Worm (Caenorhabditis elegans) whole organism, young adult: ENCODE data around the gene T26C5.5.

ENCODE experiments used
- B0019.2 ChIP-seq: fragments of 200-800 bp; sonication (Bioruptor generic); conservative IDR thresholded peaks from 2 replicates; pipeline ENCODE4 v1.3.6; 2022; ENCODE audit warnings: missing genetic modification reagents, missing genetic modification characterization, missing compliant biosample characterization
- B0261.1 ChIP-seq: sonication (generic microtip); optimal IDR thresholded peaks from 2 replicates; lab custom pipeline; 2016; ENCODE audit warnings: mild to moderate bottlenecking, missing genetic modification characterization, moderate library complexity, missing compliant biosample characterization
- D2030.7 ChIP-seq: fragments of 200-800 bp; sonication (Bioruptor generic); IDR thresholded peaks from 2 replicates; pipeline ENCODE4 v1.3.6; 2022; ENCODE audit warnings: missing genetic modification reagents, missing genetic modification characterization, missing compliant biosample characterization
- F33H1.4 ChIP-seq: fragments of 200-800 bp; sonication (Bioruptor generic); IDR thresholded peaks from 2 replicates; pipeline ENCODE4 v1.3.6; 2022; ENCODE audit warnings: missing genetic modification reagents, missing genetic modification characterization, missing compliant biosample characterization
- F49E8.2 ChIP-seq: sonication (generic microtip); optimal IDR thresholded peaks from 3 replicates; lab custom pipeline; 2017; ENCODE audit warnings: missing genetic modification characterization, mild to moderate bottlenecking, missing compliant biosample characterization, antibody characterized with exemption, moderate library complexity; ENCODE audit not compliant: insufficient read depth
- F55B11.4 ChIP-seq: sonication (generic microtip); optimal IDR thresholded peaks from 2 replicates; lab custom pipeline; 2016; ENCODE audit warnings: missing compliant biosample characterization, missing genetic modification characterization, borderline replicate concordance; ENCODE audit not compliant: insufficient read depth
- F57A8.1 ChIP-seq: fragments of 200-800 bp; sonication (Bioruptor generic); optimal IDR thresholded peaks from 2 replicates; lab custom pipeline; 2018; ENCODE audit warnings: mild to moderate bottlenecking, missing genetic modification characterization, moderate library complexity, missing compliant biosample characterization
- K12H6.12 ChIP-seq: fragments of 200-800 bp; sonication (Bioruptor generic); optimal IDR thresholded peaks from 2 replicates; lab custom pipeline; 2018; ENCODE audit warnings: mild to moderate bottlenecking, missing genetic modification characterization, missing compliant biosample characterization
- Y56A3A.18 ChIP-seq: fragments of 200-800 bp; sonication (Bioruptor generic); IDR thresholded peaks from 2 replicates; pipeline ENCODE4 v1.3.6; 2022; ENCODE audit warnings: missing genetic modification reagents, missing genetic modification characterization, missing compliant biosample characterization
- akir-1 ChIP-seq: fragments of 200-800 bp; sonication (Bioruptor generic); optimal IDR thresholded peaks from 2 replicates; lab custom pipeline; 2018; ENCODE audit warnings: mild to moderate bottlenecking, missing genetic modification characterization, moderate library complexity, missing compliant biosample characterization
- bed-1 ChIP-seq: fragments of 200-800 bp; sonication (Bioruptor generic); IDR thresholded peaks from 2 replicates; pipeline ENCODE4 v1.3.6; 2022; ENCODE audit warnings: missing genetic modification reagents, missing genetic modification characterization, missing compliant biosample characterization
- ceh-27 ChIP-seq: fragments of 200-800 bp; sonication (Bioruptor generic); optimal IDR thresholded peaks from 2 replicates; lab custom pipeline; 2018; ENCODE audit warnings: mild to moderate bottlenecking, missing genetic modification characterization, moderate library complexity, missing compliant biosample characterization
- ceh-91 ChIP-seq: fragments of 200-800 bp; sonication (Bioruptor generic); IDR thresholded peaks from 2 replicates; pipeline ENCODE4 v1.3.6; 2022; ENCODE audit warnings: missing genetic modification reagents, missing genetic modification characterization, missing compliant biosample characterization
- die-1 ChIP-seq: sonication (generic microtip); optimal IDR thresholded peaks from 2 replicates; lab custom pipeline; 2016; ENCODE audit warnings: missing genotype, mild to moderate bottlenecking, missing genetic modification characterization, missing compliant biosample characterization
- dpff-1 ChIP-seq: sonication (generic microtip); optimal IDR thresholded peaks from 2 replicates; lab custom pipeline; 2017; ENCODE audit warnings: mild to moderate bottlenecking, missing genetic modification characterization, missing compliant biosample characterization
- dpl-1 ChIP-seq: fragments of 150-350 bp; optimal IDR thresholded peaks from 2 replicates; lab custom pipeline; 2014; ENCODE audit warnings: missing biosample characterization, missing genetic modification reagents, missing genetic modification characterization
- egl-44 ChIP-seq: fragments of 200-800 bp; sonication (Bioruptor generic); IDR thresholded peaks from 2 replicates; pipeline ENCODE4 v1.3.6; 2022; ENCODE audit warnings: missing genetic modification reagents, missing genetic modification characterization, missing compliant biosample characterization
- ets-4 ChIP-seq: fragments of 200-800 bp; sonication (Bioruptor generic); optimal IDR thresholded peaks from 2 replicates; lab custom pipeline; 2018; ENCODE audit warnings: mild to moderate bottlenecking, missing genetic modification characterization, missing compliant biosample characterization
- him-1 ChIP-seq: sonication (generic microtip); optimal IDR thresholded peaks from 2 replicates; lab custom pipeline; 2016; ENCODE audit warnings: missing genotype, missing genetic modification reagents, missing genetic modification characterization, missing compliant biosample characterization
- hlh-12 ChIP-seq: sonication (generic microtip); optimal IDR thresholded peaks from 2 replicates; lab custom pipeline; 2016; ENCODE audit warnings: missing genetic modification characterization, missing compliant biosample characterization
- hmg-1.2 ChIP-seq: fragments of 200-800 bp; sonication (Bioruptor generic); IDR thresholded peaks from 2 replicates; pipeline ENCODE4 v1.3.6; 2022; ENCODE audit warnings: missing genetic modification reagents, missing genetic modification characterization, missing compliant biosample characterization
- lir-1 ChIP-seq: fragments of 200-800 bp; sonication (Bioruptor generic); conservative IDR thresholded peaks from 2 replicates; pipeline ENCODE4 v1.3.6; 2022; ENCODE audit warnings: missing genetic modification reagents, missing genetic modification characterization, missing compliant biosample characterization
- madf-3 ChIP-seq: fragments of 200-800 bp; sonication (Bioruptor generic); IDR thresholded peaks from 2 replicates; pipeline ENCODE4 v1.3.6; 2022; ENCODE audit warnings: missing genetic modification reagents, missing genetic modification characterization, missing compliant biosample characterization
- madf-8 ChIP-seq: fragments of 200-800 bp; sonication (Bioruptor generic); conservative IDR thresholded peaks from 2 replicates; pipeline ENCODE4 v1.3.6; 2022; ENCODE audit warnings: missing genetic modification reagents, missing genetic modification characterization, missing compliant biosample characterization
- nhr-90 ChIP-seq: sonication (generic microtip); optimal IDR thresholded peaks from 2 replicates; lab custom pipeline; 2016; ENCODE audit warnings: missing genotype, mild to moderate bottlenecking, missing genetic modification characterization, missing compliant biosample characterization
- pha-4 ChIP-seq: fragments of 150-350 bp; sonication (generic microtip); optimal IDR thresholded peaks from 2 replicates; lab custom pipeline; 2014; ENCODE audit warnings: missing biosample characterization, missing genetic modification reagents, missing genetic modification characterization
- rec-8 ChIP-seq, 2 experiments: sonication (generic microtip); optimal IDR thresholded peaks; 2 replicates each; lab custom pipeline; 2016; ENCODE audit warnings: mild to moderate bottlenecking in 2 of 2, missing genetic modification characterization in 2 of 2, missing genetic modification reagents in 2 of 2, missing genotype in 2 of 2, missing biosample characterization in 1 of 2, missing compliant biosample characterization in 1 of 2, moderate library complexity in 1 of 2
- snpc-3.4 ChIP-seq: sonication (generic microtip); optimal IDR thresholded peaks from 2 replicates; lab custom pipeline; 2017; ENCODE audit warnings: missing genetic modification characterization, mild to moderate bottlenecking, missing compliant biosample characterization, antibody characterized with exemption, moderate library complexity, missing genotype, missing genetic modification reagents
- somi-1 ChIP-seq: fragments of 200-800 bp; sonication (Bioruptor generic); optimal IDR thresholded peaks from 2 replicates; lab custom pipeline; 2018; ENCODE audit warnings: mild to moderate bottlenecking, missing genetic modification characterization, missing compliant biosample characterization
- tbx-9 ChIP-seq: sonication (generic microtip); optimal IDR thresholded peaks from 2 replicates; lab custom pipeline; 2016; ENCODE audit warnings: borderline replicate concordance, missing genetic modification characterization, inconsistent platforms, missing compliant biosample characterization
- zfh-2 ChIP-seq: fragments of 200-800 bp; sonication (Bioruptor generic); conservative IDR thresholded peaks from 2 replicates; pipeline ENCODE4 v1.3.6; 2022; ENCODE audit warnings: missing genetic modification reagents, missing genetic modification characterization, missing compliant biosample characterization
- ztf-18 ChIP-seq: sonication (generic microtip); optimal IDR thresholded peaks from 2 replicates; lab custom pipeline; 2016; ENCODE audit warnings: missing genotype, mild to moderate bottlenecking, missing genetic modification characterization, missing compliant biosample characterization
- ztf-25 ChIP-seq: fragments of 200-800 bp; sonication (Bioruptor generic); IDR thresholded peaks from 2 replicates; pipeline ENCODE4 v1.3.6; 2022; ENCODE audit warnings: missing genetic modification reagents, missing genetic modification characterization, missing compliant biosample characterization
- ztf-28 ChIP-seq: fragments of 200-800 bp; sonication (Bioruptor generic); IDR thresholded peaks from 2 replicates; pipeline ENCODE4 v1.3.6; 2022; ENCODE audit warnings: missing genetic modification reagents, missing genetic modification characterization, missing compliant biosample characterization

Gene T26C5.5

ce11 chrII:9263784-9264183 is 17.2 kb upstream of the T26C5.5 start (continued):
- TF ChIP-seq bed-1 = no peak
- TF ChIP-seq ztf-18 (tag; lab: Kevin White, UChicago) = no peak

DNA sequence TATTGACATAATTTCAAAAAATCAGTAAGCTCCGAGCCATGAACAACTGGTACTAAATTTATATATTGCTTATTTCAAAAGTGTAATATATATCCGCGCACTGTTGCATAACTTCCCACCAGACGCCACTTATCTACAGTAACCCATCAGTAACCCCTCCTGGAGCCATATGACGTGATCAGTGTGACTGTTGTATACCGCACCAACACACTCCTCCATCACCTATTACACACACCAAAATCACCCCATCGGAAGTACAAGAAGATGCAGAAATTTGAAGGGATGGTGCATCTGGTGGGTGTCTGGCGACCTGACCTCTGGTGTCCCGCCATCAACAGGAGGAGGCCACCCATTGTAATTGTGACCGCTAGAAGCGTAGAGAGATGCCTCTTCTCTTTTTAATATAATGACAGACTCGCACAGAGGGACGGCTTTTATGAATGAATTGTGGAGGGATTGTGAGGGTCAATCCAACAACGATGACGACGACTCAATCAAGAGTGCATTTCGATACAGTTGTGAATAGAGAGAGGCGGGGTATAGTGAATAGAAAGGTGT is 16.4 kb upstream of the T26C5.5 start:
- TF ChIP-seq zfh-2 (GFP tag; lab: Robert Waterston, UW) = 0 out of 2 replicates have a peak, but pooled peaks have one; percentile 9
- TF ChIP-seq ceh-91 (GFP tag; lab: Robert Waterston, UW) = no peak

DNA sequence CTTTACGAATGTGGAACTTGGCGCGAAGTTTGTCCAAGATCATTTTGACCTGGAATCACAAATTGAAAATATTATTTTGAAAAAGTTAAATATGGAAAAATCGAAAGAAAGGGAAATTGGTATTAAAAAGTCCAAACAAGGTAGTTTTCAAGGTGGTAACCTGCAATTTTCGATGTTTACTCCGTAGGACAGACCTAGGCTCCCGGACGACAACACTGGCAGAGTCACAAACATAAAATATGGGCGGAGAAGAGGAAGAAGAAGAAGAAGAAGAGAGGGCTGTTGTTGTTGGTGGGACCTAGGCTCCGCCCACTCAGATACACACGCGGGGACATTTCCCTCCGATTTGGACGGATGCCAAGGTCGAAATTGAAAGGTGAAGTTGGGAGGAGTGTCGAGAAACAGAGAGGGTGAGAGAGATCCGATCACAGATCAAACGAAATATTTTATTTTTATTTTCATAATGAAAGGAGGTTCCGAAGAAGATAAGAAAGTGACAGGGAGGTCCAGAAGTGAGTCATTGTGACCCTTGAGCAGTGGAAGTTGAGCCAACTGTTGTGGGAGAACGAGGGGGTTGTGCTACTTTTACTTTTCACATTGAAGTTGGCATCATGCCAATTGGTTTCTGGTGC is 15.5 kb upstream of the T26C5.5 start, which contains the start of gene aqp-2:
aqp-2 (minus strand) TSS at position 51 of the 632 bp plus-strand sequence.
- no peak for TF ChIP-seq rec-8 (tag; optimal IDR thresholded peaks at IDR 0.05; lab: Kevin White, UChicago)
- TF ChIP-seq zfh-2 (GFP tag; lab: Robert Waterston, UW) = 0 out of 2 replicates have a peak, but pooled peaks have one; percentile 28
- TF ChIP-seq ets-4 (GFP tag; lab: Kevin White, UChicago) = no peak
- no peak for TF ChIP-seq F49E8.2 (tag; lab: Kevin White, UChicago)
- TF ChIP-seq dpff-1 = no peak
- TF ChIP-seq hlh-12 (tag; lab: Kevin White, UChicago) = no peak
- TF ChIP-seq die-1 (tag; lab: Kevin White, UChicago) = no peak

DNA sequence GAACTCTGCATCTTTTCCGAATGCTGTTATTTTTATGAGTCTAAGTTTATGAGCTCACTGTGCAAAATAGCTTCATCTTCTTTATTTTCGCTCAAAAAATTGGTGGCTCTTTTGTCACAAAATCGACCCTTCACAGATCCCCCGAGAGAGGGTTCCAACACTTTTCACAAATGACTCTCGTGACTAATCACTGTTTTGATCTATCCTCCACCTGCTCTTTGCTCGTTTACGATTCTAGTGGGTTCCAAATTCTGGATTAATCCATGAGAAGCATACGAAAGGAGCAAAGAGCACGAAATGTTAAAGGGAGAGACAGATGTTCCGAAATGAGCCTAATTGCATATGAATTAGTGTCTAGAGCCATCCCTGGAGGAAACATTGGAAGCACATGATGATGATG is 14.9 kb upstream of the T26C5.5 start:
- no peak for TF ChIP-seq ceh-91 (GFP tag; lab: Robert Waterston, UW)
- no peak for TF ChIP-seq F33H1.4
- TF ChIP-seq dpl-1 (GFP tag; lab: Kevin White, UChicago) = no peak
- no peak for TF ChIP-seq ztf-28
- no peak for TF ChIP-seq K12H6.12 (tag; lab: Kevin White, UChicago)
- TF ChIP-seq egl-44 = no peak

DNA sequence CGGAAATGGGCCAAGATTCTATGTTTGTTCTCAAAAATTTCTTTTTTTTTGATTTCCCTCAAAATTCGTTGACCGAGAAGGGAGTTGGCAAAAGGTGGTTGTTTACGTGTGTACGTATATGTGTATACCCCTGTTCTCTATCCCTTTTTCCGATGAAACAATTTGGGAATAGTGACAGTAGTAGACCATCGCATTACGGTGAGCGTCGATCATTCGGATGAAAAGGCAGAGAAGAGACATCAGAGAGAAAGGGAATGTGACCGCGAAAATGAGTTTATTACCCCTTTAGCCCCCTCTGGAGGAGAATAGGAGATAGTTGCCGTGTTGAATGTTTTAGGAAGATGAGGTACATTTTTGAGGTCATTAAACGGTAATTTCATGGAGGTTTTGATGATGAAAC is 13.5 kb upstream of the T26C5.5 start:
- TF ChIP-seq Y56A3A.18 (GFP tag; lab: Robert Waterston, UW) = no peak
- TF ChIP-seq ztf-28 = no peak
- no peak for TF ChIP-seq tbx-9 (tag; lab: Kevin White, UChicago)
- TF ChIP-seq nhr-90 = no peak
- no peak for TF ChIP-seq akir-1 (GFP tag; lab: Kevin White, UChicago)
- no peak for TF ChIP-seq pha-4 (tag; lab: Kevin White, UChicago)
- TF ChIP-seq dpff-1 = no peak
- TF ChIP-seq somi-1 (GFP tag; lab: Kevin White, UChicago) = no peak
- TF ChIP-seq F57A8.1 (GFP tag; lab: Kevin White, UChicago) = no peak
- TF ChIP-seq F49E8.2 (tag; lab: Kevin White, UChicago) = no peak
- no peak for TF ChIP-seq snpc-3.4
- TF ChIP-seq die-1 (tag; lab: Kevin White, UChicago) = no peak
- TF ChIP-seq D2030.7 (GFP tag; lab: Robert Waterston, UW) = no peak
- TF ChIP-seq, all 124 proteins: peak for 0

DNA sequence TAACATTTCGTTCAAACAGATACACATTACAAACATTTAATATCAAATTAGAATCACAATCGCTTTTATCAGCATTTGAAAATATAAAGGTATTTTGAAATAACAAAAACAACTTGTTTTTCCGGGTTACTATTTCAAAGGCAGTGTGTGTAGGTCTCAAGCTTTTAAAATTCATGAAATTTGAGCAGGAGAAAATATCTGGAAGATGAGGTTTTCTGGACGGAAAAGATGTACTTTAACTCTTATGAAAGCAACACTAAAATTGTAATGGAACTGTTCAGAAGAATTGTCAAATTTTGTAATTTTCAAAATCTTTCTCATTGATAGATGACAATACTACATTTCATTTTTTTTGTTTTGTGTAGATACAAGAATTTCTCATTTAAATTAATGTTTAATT is 12.0 kb upstream of the T26C5.5 start:
- TF ChIP-seq madf-3 = no peak
- no peak for TF ChIP-seq B0019.2
- no peak for TF ChIP-seq hmg-1.2 (GFP tag; lab: Robert Waterston, UW)
- TF ChIP-seq B0261.1 (tag; lab: Kevin White, UChicago) = no peak
- no peak for TF ChIP-seq ztf-25 (GFP tag; lab: Robert Waterston, UW)
- no peak for TF ChIP-seq madf-8 (GFP tag; lab: Robert Waterston, UW)
- TF ChIP-seq D2030.7 (GFP tag; lab: Robert Waterston, UW) = no peak
- no peak for TF ChIP-seq ceh-27 (GFP tag; lab: Kevin White, UChicago)
- no peak for TF ChIP-seq dpff-1
- TF ChIP-seq lir-1 (GFP tag; lab: Robert Waterston, UW) = no peak
- no peak for TF ChIP-seq F55B11.4
- no peak for TF ChIP-seq him-1 (tag; lab: Kevin White, UChicago)
